Worm (Caenorhabditis elegans): ENCODE results near the gene ubl-1.

The ubl-1 gene

ce11 chrIII:3067909-3068455 is at the start of gene ubl-1 (continued):
- TF ChIP-seq let-607 (tag; optimal IDR thresholded peaks at IDR 0.05) (no peak), mes-4 (tag; optimal IDR thresholded peaks at IDR 0.05) (no peak), snpc-3.4 (tag; optimal IDR thresholded peaks at IDR 0.05) (peak; percentile 36), atf-7 (tag; optimal IDR thresholded peaks at IDR 0.05) (no peak), ztf-6 (GFP tag; IDR thresholded peaks at IDR 0.05) (no peak), B0035.1 (tag; optimal IDR thresholded peaks at IDR 0.05) (no peak), rpc-1 (optimal IDR thresholded peaks at IDR 0.05) (peak; percentile 2), rpc-1 (tag; optimal IDR thresholded peaks at IDR 0.05) (no peak), nfya-1 (tag; optimal IDR thresholded peaks at IDR 0.05; ENCODE audit: borderline replicate concordance, insufficient read depth) (no peak), snpc-4 (GFP tag; optimal IDR thresholded peaks at IDR 0.05) (no peak), snpc-4 (tag; optimal IDR thresholded peaks at IDR 0.05) (peak; percentile 8 to 65 (median 40)), aptf-2 (GFP tag; conservative IDR thresholded peaks at IDR 0.05) (no peak), lin-26 (GFP tag; IDR thresholded peaks at IDR 0.05) (no peak), F33H1.4 (GFP tag; IDR thresholded peaks at IDR 0.05) (peak; percentile 78), K12H6.12 (tag; optimal IDR thresholded peaks at IDR 0.05) (no peak), gei-17 (GFP tag; optimal IDR thresholded peaks at IDR 0.05) (no peak), xnd-1 (tag; optimal IDR thresholded peaks at IDR 0.05) (peak; percentile 1), lir-1 (GFP tag; conservative IDR thresholded peaks at IDR 0.05) (no peak), Y53F4B.3 (GFP tag; IDR thresholded peaks at IDR 0.05) (no peak), B0336.3 (GFP tag; IDR thresholded peaks at IDR 0.05) (no peak), lag-1 (GFP tag; IDR thresholded peaks at IDR 0.05) (no peak), F52B5.7 (tag; optimal IDR thresholded peaks at IDR 0.05) (no peak), F57A8.1 (GFP tag; optimal IDR thresholded peaks at IDR 0.05) (no peak), B0019.2 (GFP tag; conservative IDR thresholded peaks at IDR 0.05) (0 out of 2 replicates have a peak, but pooled peaks have one; percentile 27), unc-130 (GFP tag; optimal IDR thresholded peaks at IDR 0.05) (no peak), F39B2.1 (GFP tag; IDR thresholded peaks at IDR 0.05) (no peak), dpff-1 (tag; optimal IDR thresholded peaks at IDR 0.05) (no peak), C06A6.2 (GFP tag; conservative IDR thresholded peaks at IDR 0.05) (no peak; the same call in 1 of the 2 replicates), efl-1 (GFP tag; optimal IDR thresholded peaks at IDR 0.05) (peak; percentile 71), attf-3 (GFP tag; conservative IDR thresholded peaks at IDR 0.05) (peak; percentile 84), Y79H2A.3 (GFP tag; conservative IDR thresholded peaks at IDR 0.05) (no peak)

DNA sequence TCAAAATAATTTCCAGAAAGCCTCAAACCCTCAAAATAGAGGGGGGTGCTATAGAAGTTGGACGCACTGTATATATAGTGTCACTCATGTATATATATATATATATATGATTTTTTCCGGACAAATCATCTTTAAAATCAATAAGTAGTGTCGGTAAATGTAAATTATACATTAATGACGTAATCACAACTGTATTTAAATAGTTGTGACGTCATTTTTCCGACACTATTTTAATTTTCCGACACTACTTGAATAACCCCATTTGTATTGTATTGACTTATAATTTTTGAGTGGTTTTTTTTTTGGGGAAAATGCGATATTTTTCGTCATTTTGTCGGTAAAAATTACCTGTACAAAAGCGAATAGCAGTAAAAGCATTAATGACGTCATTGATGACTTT is 49.3 kb upstream of the ubl-1 start:
- TF ChIP-seq him-1 (tag; optimal IDR thresholded peaks at IDR 0.05) (no peak), hmg-1.2 (GFP tag; IDR thresholded peaks at IDR 0.05) (no peak)

DNA sequence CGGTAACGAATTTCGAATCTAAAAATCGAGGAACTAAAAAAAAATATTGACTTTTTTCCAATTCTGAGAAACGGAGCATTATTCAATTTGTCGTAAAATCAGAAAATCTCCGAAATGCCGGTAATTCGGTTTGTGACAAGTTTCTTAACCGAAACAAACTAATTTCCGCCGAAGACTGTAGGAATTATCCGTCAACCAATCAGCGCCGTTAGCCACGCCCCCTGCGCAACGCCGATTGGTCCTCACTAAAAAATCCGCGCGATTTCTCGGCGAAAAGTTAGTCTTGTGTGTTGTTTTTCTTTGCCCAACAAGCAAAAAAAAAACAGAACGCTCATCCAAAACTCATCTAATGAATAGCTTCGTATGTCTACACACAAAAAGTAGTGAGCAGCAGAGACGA is 48.1 kb upstream of the ubl-1 start:
- TF ChIP-seq unc-130 (GFP tag; optimal IDR thresholded peaks at IDR 0.05) (no peak), xnd-1 (tag; optimal IDR thresholded peaks at IDR 0.05) (no peak), attf-3 (GFP tag; conservative IDR thresholded peaks at IDR 0.05) (no peak), lin-35 (GFP tag; optimal IDR thresholded peaks at IDR 0.05) (no peak), somi-1 (GFP tag; optimal IDR thresholded peaks at IDR 0.05) (no peak)

DNA sequence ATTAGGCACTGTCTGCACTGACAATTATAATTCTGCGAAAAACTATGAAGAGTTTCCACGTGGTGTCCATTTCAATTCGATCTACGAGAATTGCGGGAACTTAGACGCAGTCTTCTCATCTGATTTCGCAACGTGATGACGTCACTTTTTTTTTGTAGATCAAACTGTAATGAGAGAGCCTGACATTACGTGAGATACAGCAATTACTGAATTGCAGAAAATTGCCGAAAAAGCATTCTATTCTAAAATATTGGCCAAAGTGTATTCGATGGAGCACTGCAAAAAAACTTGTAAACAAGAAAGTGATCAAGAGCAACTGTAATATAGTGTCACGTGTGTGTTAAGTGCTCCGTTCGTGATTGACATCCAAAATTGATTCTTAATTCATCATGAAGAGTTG is 41.4 kb upstream of the ubl-1 start:
- TF ChIP-seq cebp-1 (GFP tag; IDR thresholded peaks at IDR 0.05): no peak
- peak; percentile 32 for TF ChIP-seq cebp-1 (tag; optimal IDR thresholded peaks at IDR 0.05)
- TF ChIP-seq ztf-18 (tag; optimal IDR thresholded peaks at IDR 0.05): no peak
